Fruit fly (Drosophila melanogaster) whole organism, pupa: ENCODE results near the gene CG46458.

Source experiments
- CG10348 ChIP-seq: fragments of 200-800 bp; sonication (Bioruptor generic); IDR thresholded peaks from 2 replicates; pipeline ENCODE4 v1.3.6; 2022; ENCODE audit warnings: missing biosample characterization, missing genetic modification characterization
- CG12605 ChIP-seq: fragments of 200-800 bp; sonication (Bioruptor generic); IDR thresholded peaks from 2 replicates; pipeline ENCODE4 v1.3.6; 2022; ENCODE audit warnings: missing biosample characterization, missing genetic modification characterization
- CG13204 ChIP-seq: fragments of 200-800 bp; sonication (Bioruptor generic); optimal IDR thresholded peaks from 2 replicates; lab custom pipeline; 2018; ENCODE audit warnings: missing biosample characterization, mild to moderate bottlenecking, missing genetic modification characterization, moderate library complexity
- CG14655 ChIP-seq: fragments of 200-800 bp; sonication (Bioruptor generic); optimal IDR thresholded peaks from 3 replicates; lab custom pipeline; 2017; ENCODE audit warnings: mild to moderate bottlenecking, missing biosample characterization, missing genetic modification reagents, missing genetic modification characterization
- CG15710 ChIP-seq: fragments of 200-800 bp; sonication (Bioruptor generic); optimal IDR thresholded peaks from 2 replicates; lab custom pipeline; 2018; ENCODE audit warnings: missing biosample characterization, mild to moderate bottlenecking, missing genetic modification characterization, moderate library complexity
- CG17806 ChIP-seq: fragments of 200-800 bp; sonication (Bioruptor generic); optimal IDR thresholded peaks from 2 replicates; lab custom pipeline; 2018; ENCODE audit warnings: missing biosample characterization, mild to moderate bottlenecking, missing genetic modification characterization, moderate library complexity
- CG32121 ChIP-seq: fragments of 200-800 bp; sonication (Bioruptor generic); IDR thresholded peaks from 2 replicates; pipeline ENCODE4 v1.3.6; 2022; ENCODE audit warnings: missing biosample characterization, missing genetic modification characterization
- CG34367 ChIP-seq: fragments of 200-800 bp; sonication (Bioruptor generic); optimal IDR thresholded peaks from 2 replicates; lab custom pipeline; 2018; ENCODE audit warnings: missing biosample characterization, mild to moderate bottlenecking, missing genetic modification characterization
- CG4496 ChIP-seq: fragments of 200-800 bp; sonication (Bioruptor generic); IDR thresholded peaks from 3 replicates; pipeline ENCODE4 v1.3.6; 2022; ENCODE audit warnings: missing biosample characterization, missing genetic modification characterization
- CG8159 ChIP-seq: fragments of 200-800 bp; sonication (Bioruptor generic); optimal IDR thresholded peaks from 3 replicates; lab custom pipeline; 2018; ENCODE audit warnings: missing biosample characterization, mild to moderate bottlenecking, missing genetic modification characterization, moderate library complexity
- CG8301 ChIP-seq: fragments of 200-800 bp; sonication (Bioruptor generic); optimal IDR thresholded peaks from 2 replicates; lab custom pipeline; 2018; ENCODE audit warnings: missing biosample characterization, mild to moderate bottlenecking, missing genetic modification characterization
- CG9948 ChIP-seq: fragments of 200-800 bp; sonication (Bioruptor generic); optimal IDR thresholded peaks from 2 replicates; lab custom pipeline; 2018; ENCODE audit warnings: missing biosample characterization, mild to moderate bottlenecking, missing genetic modification characterization, moderate library complexity
- D1 ChIP-seq: fragments of 200-800 bp; sonication (Bioruptor generic); optimal IDR thresholded peaks from 2 replicates; lab custom pipeline; 2018; ENCODE audit warnings: missing biosample characterization, mild to moderate bottlenecking, missing genetic modification characterization, moderate library complexity
- EcR ChIP-seq: fragments of 200-800 bp; sonication (Bioruptor generic); optimal IDR thresholded peaks from 3 replicates; lab custom pipeline; 2019; ENCODE audit warnings: missing biosample characterization, missing genetic modification characterization, mild to moderate bottlenecking, moderate library complexity, missing genetic modification reagents
- Ets98B ChIP-seq: fragments of 200-800 bp; sonication (Bioruptor generic); IDR thresholded peaks from 2 replicates; pipeline ENCODE4 v1.3.6; 2022; ENCODE audit warnings: missing biosample characterization, missing genetic modification characterization
- Pif1A ChIP-seq: fragments of 200-800 bp; sonication (Bioruptor generic); optimal IDR thresholded peaks from 3 replicates; lab custom pipeline; 2016; ENCODE audit warnings: missing biosample characterization, missing genetic modification characterization
- Pif1B ChIP-seq: fragments of 200-800 bp; sonication (Bioruptor generic); optimal IDR thresholded peaks from 3 replicates; lab custom pipeline; 2016; ENCODE audit warnings: missing biosample characterization, missing genetic modification characterization
- Snoo ChIP-seq: fragments of 200-800 bp; sonication (Bioruptor generic); optimal IDR thresholded peaks from 3 replicates; lab custom pipeline; 2017; ENCODE audit warnings: missing biosample characterization, mild to moderate bottlenecking, missing genetic modification characterization, inconsistent platforms
- fd96Ca ChIP-seq: fragments of 200-800 bp; sonication (Bioruptor generic); IDR thresholded peaks from 3 replicates; pipeline ENCODE4 v1.3.6; 2022; ENCODE audit warnings: missing biosample characterization, missing genetic modification characterization
- gl ChIP-seq: fragments of 200-800 bp; sonication (Bioruptor generic); optimal IDR thresholded peaks from 2 replicates; lab custom pipeline; 2018; ENCODE audit warnings: missing biosample characterization, mild to moderate bottlenecking, missing genetic modification characterization
- rn ChIP-seq: fragments of 200-800 bp; sonication (Bioruptor generic); IDR thresholded peaks from 2 replicates; pipeline ENCODE4 v1.3.6; 2022; ENCODE audit warnings: missing biosample characterization, missing genetic modification characterization

The CG46458 gene

DNA sequence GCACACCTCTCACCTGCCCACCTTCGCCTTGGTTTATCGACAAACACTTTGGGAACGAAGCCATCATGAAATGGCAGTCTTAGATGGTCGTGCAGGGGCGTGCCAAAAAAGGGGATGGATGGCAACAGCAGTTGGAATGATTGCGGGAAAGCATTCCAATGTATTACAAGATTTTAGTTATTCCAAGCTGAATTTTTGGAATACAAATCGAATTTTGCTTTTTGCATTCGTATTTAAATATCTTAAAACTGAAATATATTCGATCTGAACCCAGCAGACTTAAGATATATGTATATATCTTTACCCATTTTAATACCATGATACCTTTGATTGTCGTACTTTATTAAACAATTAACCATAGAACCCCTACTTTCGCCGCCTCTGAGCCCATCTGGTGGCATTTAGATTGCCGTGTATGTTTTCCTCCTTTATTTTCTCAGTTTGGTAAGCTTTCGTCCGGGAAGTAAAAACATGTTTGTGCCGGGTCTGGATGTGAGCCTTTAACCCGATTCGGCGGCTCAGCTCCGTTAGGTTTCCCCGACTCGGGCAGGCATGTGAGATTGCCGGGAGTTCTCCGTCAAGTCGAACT is 8.0 kb downstream of the CG46458 start:
- no peak for TF ChIP-seq CG8159 (tag; lab: Kevin White, UChicago)
- peak; percentile 48 for TF ChIP-seq Snoo (tag; lab: Kevin White, UChicago)
- no peak for TF ChIP-seq EcR (GFP tag; lab: Kevin White, UChicago)
- no peak for TF ChIP-seq CG32121 (GFP tag; lab: Robert Waterston, UW)
- no peak for TF ChIP-seq CG12605 (GFP tag; lab: Robert Waterston, UW)
- TF ChIP-seq CG10348 (GFP tag; lab: Robert Waterston, UW), result no peak
- peak; percentile 51 for TF ChIP-seq CG9948
- peak; percentile 15 for TF ChIP-seq CG15710 (tag; lab: Kevin White, UChicago)
- peak; percentile 45 for TF ChIP-seq Pif1B (GFP tag; lab: Kevin White, UChicago)
- TF ChIP-seq Pif1A, result peak; percentile 57
- no peak for TF ChIP-seq rn (GFP tag; lab: Robert Waterston, UW)
- no peak for TF ChIP-seq CG4496 (GFP tag; lab: Robert Waterston, UW)
- TF ChIP-seq D1, result no peak
- peak; percentile 14 for TF ChIP-seq CG17806 (tag; lab: Kevin White, UChicago)
- TF ChIP-seq fd96Ca (GFP tag; lab: Robert Waterston, UW), result peak; percentile 66
- peak; percentile 28 for TF ChIP-seq CG34367 (tag; lab: Kevin White, UChicago)
- peak; percentile 93 for TF ChIP-seq CG14655 (GFP tag; lab: Kevin White, UChicago)
- TF ChIP-seq CG13204 (GFP tag; lab: Kevin White, UChicago), result no peak
- no peak for TF ChIP-seq gl (tag; lab: Kevin White, UChicago)
- peak; percentile 89 for TF ChIP-seq CG8301 (tag; lab: Kevin White, UChicago)
- TF ChIP-seq Ets98B, result no peak

DNA sequence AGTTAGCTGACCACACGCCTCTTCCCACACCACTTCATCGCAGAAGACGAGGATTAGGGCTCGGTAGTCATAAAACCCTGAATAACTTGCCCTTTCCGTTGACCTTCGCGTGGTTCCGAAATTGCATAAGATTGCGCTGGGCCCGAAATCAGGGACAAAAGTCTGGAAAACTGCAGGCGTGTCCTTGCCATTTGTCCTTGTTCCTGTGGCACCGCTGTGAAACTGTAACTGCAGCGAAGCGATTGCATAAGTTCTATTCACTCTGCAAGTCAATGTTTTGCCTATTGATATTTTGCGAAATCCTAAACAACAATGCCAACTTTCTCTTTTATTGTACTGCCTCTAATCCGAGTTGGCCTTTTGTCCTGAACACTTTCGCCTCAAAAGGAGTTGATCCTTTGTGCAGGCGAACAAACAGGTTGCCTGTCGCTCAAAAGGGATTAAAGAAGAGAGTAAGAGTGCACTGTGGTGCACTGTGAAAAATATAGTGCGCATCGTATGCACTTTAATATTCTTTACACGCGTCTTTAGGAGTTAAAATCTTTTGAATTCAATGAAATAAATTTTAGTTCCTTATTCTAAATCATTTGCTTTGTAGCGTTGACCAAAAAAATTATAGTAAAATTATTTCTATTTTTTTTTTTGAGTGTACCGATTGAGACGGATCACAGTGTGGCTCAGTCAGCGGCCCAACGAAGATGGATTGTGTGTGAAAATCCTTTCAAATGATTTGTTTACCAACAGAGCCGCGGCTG is 9.0 kb downstream of the CG46458 start:
- TF ChIP-seq Pif1B (GFP tag; lab: Kevin White, UChicago) (peak; percentile 11), Ets98B (no peak), CG10348 (GFP tag; lab: Robert Waterston, UW) (no peak), EcR (GFP tag; lab: Kevin White, UChicago) (no peak), CG13204 (GFP tag; lab: Kevin White, UChicago) (no peak), CG8159 (tag; lab: Kevin White, UChicago) (peak; percentile 9), CG4496 (GFP tag; lab: Robert Waterston, UW) (0 out of 3 replicates have a peak, but pooled peaks have one; percentile 18), CG15710 (tag; lab: Kevin White, UChicago) (no peak), CG9948 (no peak), Pif1A (peak; percentile 8), CG32121 (GFP tag; lab: Robert Waterston, UW) (no peak), CG17806 (tag; lab: Kevin White, UChicago) (peak; percentile 14), gl (tag; lab: Kevin White, UChicago) (no peak), CG12605 (GFP tag; lab: Robert Waterston, UW) (no peak), fd96Ca (GFP tag; lab: Robert Waterston, UW) (no peak), CG34367 (tag; lab: Kevin White, UChicago) (no peak), CG8301 (tag; lab: Kevin White, UChicago) (no peak), rn (GFP tag; lab: Robert Waterston, UW) (no peak), D1 (no peak), Snoo (tag; lab: Kevin White, UChicago) (no peak), CG14655 (GFP tag; lab: Kevin White, UChicago) (peak; percentile 29)

DNA sequence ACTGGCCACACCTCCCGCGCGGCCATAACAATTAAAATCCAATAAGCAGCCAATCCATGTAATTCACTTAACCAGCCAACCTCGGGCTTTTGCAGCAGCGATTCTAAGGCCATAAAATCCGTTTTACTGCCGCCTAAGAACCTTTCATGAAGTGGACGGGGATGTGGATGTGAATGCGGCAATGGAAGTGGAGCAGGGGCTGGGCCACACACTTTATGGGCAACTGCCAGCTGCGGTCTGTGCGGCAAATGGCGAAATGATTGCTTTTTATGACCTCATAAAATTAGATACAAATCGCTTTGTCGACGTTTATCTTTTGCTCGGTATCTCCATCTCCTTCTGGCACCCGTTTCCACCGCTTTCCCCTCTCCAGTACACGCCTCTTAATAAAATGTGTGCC is 13.2 kb downstream of the CG46458 start:
- TF ChIP-seq CG4496 (GFP tag; lab: Robert Waterston, UW) (no peak), EcR (GFP tag; lab: Kevin White, UChicago) (no peak), CG34367 (tag; lab: Kevin White, UChicago) (no peak), Snoo (tag; lab: Kevin White, UChicago) (no peak), CG8301 (tag; lab: Kevin White, UChicago) (no peak), CG9948 (no peak), rn (GFP tag; lab: Robert Waterston, UW) (no peak)

DNA sequence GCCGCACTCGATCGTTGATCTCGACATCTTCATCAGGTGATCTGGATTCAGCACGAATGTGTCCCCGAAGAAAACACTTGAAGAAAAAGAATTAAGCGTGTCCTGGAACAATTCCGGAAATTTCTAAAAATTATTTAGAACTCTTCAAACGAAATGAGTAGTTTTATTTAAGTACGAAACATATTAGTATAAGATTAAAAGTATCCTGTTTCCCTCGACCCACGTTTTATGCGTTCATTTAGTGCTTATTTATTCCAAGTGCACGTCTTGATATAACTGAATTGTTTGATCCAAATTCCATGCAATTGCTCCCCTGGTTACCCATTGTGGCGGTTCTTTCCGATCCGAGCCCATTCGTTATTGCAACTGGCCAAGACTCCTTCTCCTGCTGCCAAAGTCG is 18.5 kb downstream of the CG46458 start:
- TF ChIP-seq CG14655 (GFP tag; lab: Kevin White, UChicago), result peak; percentile 18
- peak; percentile 25 for TF ChIP-seq CG8159 (tag; lab: Kevin White, UChicago)
- TF ChIP-seq CG4496 (GFP tag; lab: Robert Waterston, UW), result no peak
- no peak for TF ChIP-seq CG12605 (GFP tag; lab: Robert Waterston, UW)
- TF ChIP-seq CG9948, result peak; percentile 14
- no peak for TF ChIP-seq CG34367 (tag; lab: Kevin White, UChicago)
- TF ChIP-seq EcR (GFP tag; lab: Kevin White, UChicago), result no peak
- TF ChIP-seq D1, result no peak
- no peak for TF ChIP-seq gl (tag; lab: Kevin White, UChicago)
- TF ChIP-seq fd96Ca (GFP tag; lab: Robert Waterston, UW), result no peak
- TF ChIP-seq CG17806 (tag; lab: Kevin White, UChicago), result peak; percentile 15
- no peak for TF ChIP-seq CG13204 (GFP tag; lab: Kevin White, UChicago)
- no peak for TF ChIP-seq CG32121 (GFP tag; lab: Robert Waterston, UW)
- TF ChIP-seq CG15710 (tag; lab: Kevin White, UChicago), result no peak
- TF ChIP-seq Pif1A, result no peak
- no peak for TF ChIP-seq rn (GFP tag; lab: Robert Waterston, UW)
- no peak for TF ChIP-seq Pif1B (GFP tag; lab: Kevin White, UChicago)
- TF ChIP-seq Snoo (tag; lab: Kevin White, UChicago), result no peak

DNA sequence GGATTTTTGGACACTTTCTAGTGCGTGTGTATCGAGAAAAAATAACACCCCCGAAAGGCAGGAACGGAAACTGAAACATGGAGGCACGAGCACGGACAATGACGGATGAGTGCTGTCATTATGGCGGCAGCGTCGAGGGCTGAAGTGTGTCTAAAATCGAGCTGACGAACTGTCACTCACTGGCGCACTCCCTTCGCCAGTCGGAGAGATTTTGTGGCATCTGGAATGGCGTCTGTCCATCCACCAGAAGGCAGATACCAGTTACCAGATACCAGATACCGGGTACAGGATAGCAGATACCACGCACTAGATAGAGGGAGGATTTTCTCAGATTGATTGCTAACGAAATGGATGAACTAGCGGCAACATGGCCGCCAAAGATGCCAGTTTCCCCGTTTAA is 20.4 kb downstream of the CG46458 start:
- no peak for TF ChIP-seq gl (tag; lab: Kevin White, UChicago)
- TF ChIP-seq Snoo (tag; lab: Kevin White, UChicago), result no peak
- TF ChIP-seq rn (GFP tag; lab: Robert Waterston, UW), result no peak
- no peak for TF ChIP-seq CG12605 (GFP tag; lab: Robert Waterston, UW)
- TF ChIP-seq CG17806 (tag; lab: Kevin White, UChicago), result no peak
- TF ChIP-seq CG14655 (GFP tag; lab: Kevin White, UChicago), result no peak
- no peak for TF ChIP-seq D1
- TF ChIP-seq CG34367 (tag; lab: Kevin White, UChicago), result no peak
- no peak for TF ChIP-seq CG8301 (tag; lab: Kevin White, UChicago)
- TF ChIP-seq CG15710 (tag; lab: Kevin White, UChicago), result no peak
- TF ChIP-seq CG32121 (GFP tag; lab: Robert Waterston, UW), result no peak
- TF ChIP-seq CG9948, result no peak
- no peak for TF ChIP-seq CG4496 (GFP tag; lab: Robert Waterston, UW)
- TF ChIP-seq Ets98B, result no peak
- TF ChIP-seq Pif1A, result no peak
- TF ChIP-seq CG10348 (GFP tag; lab: Robert Waterston, UW), result no peak
- TF ChIP-seq CG13204 (GFP tag; lab: Kevin White, UChicago), result no peak
- no peak for TF ChIP-seq CG8159 (tag; lab: Kevin White, UChicago)
- TF ChIP-seq, all 21 proteins: peak for 0
